Fruit fly (Drosophila melanogaster) S2 (cell line): ENCODE measurements around the gene Vha16-3.

ENCODE experiments used
- CG8478 ChIP-seq: fragments of >200 bp; optimal IDR thresholded peaks from 2 replicates; lab custom pipeline; 2018
- CTCF ChIP-seq, 2 experiments: fragments of >200 bp; optimal IDR thresholded peaks; 2 replicates each; lab custom pipeline; 2018

Gene Vha16-3

DNA sequence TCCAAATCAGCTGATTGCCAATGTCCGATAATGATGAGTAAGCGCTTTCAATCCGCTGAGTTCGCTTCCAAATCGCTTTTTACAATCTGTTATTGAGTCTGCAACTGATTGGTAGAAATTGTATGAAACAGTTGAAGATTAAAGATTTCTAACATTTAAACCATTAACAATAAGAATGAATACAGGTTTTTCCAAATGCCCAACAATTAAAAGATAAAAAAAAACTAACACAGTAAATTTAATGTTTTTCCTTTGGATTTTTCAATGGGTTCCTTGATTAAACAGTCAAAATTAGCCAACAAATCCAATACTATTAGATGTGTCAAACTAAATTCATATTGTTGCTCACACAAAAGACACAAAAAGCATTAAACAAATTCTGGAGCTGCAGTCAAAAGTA is 28.2 kb upstream of the Vha16-3 start, which contains the start of gene CG7557:
Gene CG7557 (plus strand): TSS at position 301 of the 400 bp plus-strand sequence.
- TF ChIP-seq CTCF (optimal IDR thresholded peaks at IDR 0.05; lab: Kevin White, UChicago) (no peak), CG8478 (lab: Kevin White, UChicago) (no peak)

- TF ChIP-seq CG8478 (lab: Kevin White, UChicago), result no peak
- no peak for TF ChIP-seq CTCF (optimal IDR thresholded peaks at IDR 0.05; lab: Kevin White, UChicago)
Measured at dm6 chr3L:11447022-11447728, 25.9 kb upstream of the Vha16-3 start.

DNA sequence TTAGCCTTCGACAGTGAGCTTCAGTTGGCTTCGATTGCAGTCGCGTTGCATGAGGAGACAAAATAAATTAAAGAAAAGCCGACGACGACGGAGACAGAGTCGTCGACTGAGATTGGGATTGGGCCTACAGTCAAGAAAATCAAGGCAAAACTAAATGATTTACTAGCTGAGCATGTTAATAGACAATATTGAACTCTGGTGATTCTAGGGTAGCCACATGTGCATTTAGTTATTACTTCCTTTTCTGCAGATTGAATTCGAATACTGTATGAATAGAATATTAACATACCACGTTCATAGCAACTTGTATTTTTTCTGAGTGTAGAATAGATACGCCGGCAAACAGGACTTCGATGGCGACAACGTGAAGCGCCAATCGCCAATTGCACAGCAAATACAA is 24.7 kb upstream of the Vha16-3 start:
- TF ChIP-seq CG8478 (lab: Kevin White, UChicago) (no peak), CTCF (optimal IDR thresholded peaks at IDR 0.05; lab: Kevin White, UChicago) (no peak)

dm6 chr3L:11448935-11449334 is 24.2 kb upstream of the Vha16-3 start:
- no peak for TF ChIP-seq CTCF (optimal IDR thresholded peaks at IDR 0.05; lab: Kevin White, UChicago)

DNA sequence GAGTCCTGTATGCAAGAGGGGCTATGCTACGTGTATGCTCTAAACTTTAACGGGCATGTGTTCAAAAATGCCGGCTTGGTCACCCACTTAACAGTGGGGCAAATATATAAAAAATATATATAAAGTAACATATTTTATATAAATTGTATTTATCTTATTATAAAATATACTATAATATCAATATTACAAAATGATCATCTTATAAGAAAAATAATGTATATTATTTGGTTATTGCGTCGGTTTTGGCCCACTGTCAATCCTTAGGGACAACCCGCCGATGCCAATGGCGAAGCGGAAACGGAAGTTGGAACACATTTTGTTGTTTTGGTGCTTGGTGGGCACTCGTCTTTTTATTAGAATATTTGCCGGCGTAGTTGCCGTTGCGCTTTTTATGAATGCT is 22.6 kb upstream of the Vha16-3 start:
- TF ChIP-seq CG8478 (lab: Kevin White, UChicago) (no peak), CTCF (optimal IDR thresholded peaks at IDR 0.05; lab: Kevin White, UChicago) (no peak)

dm6 chr3L:11454461-11454860 is 18.6 kb upstream of the Vha16-3 start:
- TF ChIP-seq CG8478 (lab: Kevin White, UChicago) (no peak), CTCF (optimal IDR thresholded peaks at IDR 0.05; lab: Kevin White, UChicago) (no peak)

DNA sequence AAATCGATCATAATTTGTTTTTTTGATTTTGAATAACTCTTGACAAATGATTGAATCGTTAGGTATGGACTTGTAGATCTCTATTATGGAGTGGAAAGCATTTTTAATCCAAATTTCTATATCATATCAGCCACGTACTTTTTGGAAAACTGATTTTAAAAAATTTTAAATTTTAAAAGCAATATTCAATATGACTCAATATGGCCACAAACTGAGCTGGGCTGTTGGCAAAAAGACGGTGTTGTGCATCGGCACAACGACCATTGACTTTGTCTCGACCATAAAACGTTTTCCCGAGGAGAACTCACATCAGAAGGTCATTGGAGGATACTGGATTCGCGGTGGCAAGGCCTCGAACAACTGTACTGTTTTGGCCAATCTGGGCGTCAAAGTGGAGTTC is 14.7 kb upstream of the Vha16-3 start, which contains the start of the genes CG12289 and CG7551:
Gene CG12289 (minus strand): TSS at position 101 of the 400 bp plus-strand sequence.
Gene CG7551 (plus strand): TSS at position 121 of the 400 bp plus-strand sequence.
- no peak for TF ChIP-seq CTCF (optimal IDR thresholded peaks at IDR 0.05; lab: Kevin White, UChicago)
- TF ChIP-seq CG8478 (lab: Kevin White, UChicago), result no peak

- TF ChIP-seq CG8478 (lab: Kevin White, UChicago), result no peak
- no peak for TF ChIP-seq CTCF (optimal IDR thresholded peaks at IDR 0.05; lab: Kevin White, UChicago)
Measured at dm6 chr3L:11465371-11465914, 7.6 kb upstream of the Vha16-3 start, which contains the start of gene Fum3. Fum3 (minus strand) TSS chr3L:11465864.

DNA sequence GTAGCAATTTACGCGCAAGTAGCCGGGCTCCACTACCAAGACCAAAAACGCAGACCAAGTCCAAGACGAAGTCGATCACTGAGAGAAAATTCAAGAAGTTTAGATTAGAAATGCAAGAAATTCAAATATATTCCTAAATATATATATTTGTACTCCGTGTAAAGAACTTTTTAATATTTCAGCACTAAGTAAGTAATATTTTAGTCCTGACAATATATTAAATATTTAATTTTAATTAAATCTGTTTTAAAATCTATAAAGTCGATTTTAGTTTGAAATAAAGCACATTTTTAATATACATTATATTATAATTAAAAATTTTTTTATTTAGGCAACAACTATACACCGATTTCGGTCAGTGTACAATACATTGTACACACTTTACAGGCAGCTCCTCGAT is 6.1 kb upstream of the Vha16-3 start:
- TF ChIP-seq CG8478 (lab: Kevin White, UChicago) (no peak), CTCF (optimal IDR thresholded peaks at IDR 0.05; lab: Kevin White, UChicago) (no peak)

DNA sequence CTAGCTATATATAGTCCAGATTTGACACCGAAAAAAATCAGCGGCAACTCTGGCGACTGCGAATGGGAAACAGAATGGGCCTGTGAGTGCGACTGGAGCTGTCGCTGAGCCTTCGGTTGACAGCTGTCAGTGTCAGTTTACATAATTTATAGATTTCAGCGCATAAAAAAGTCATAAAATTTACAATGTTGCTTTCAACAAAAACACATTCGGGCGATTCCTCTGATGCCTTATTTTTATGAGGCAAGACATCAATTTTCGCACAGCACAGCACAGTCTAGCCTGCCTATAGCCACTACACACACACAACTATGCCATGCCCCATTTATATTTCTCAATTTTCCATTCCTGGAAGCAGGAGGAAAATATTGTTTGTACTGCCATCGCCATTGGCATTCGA is 703 bp upstream of the Vha16-3 start:
- TF ChIP-seq CG8478 (lab: Kevin White, UChicago) (no peak), CTCF (optimal IDR thresholded peaks at IDR 0.05; lab: Kevin White, UChicago) (no peak)

DNA sequence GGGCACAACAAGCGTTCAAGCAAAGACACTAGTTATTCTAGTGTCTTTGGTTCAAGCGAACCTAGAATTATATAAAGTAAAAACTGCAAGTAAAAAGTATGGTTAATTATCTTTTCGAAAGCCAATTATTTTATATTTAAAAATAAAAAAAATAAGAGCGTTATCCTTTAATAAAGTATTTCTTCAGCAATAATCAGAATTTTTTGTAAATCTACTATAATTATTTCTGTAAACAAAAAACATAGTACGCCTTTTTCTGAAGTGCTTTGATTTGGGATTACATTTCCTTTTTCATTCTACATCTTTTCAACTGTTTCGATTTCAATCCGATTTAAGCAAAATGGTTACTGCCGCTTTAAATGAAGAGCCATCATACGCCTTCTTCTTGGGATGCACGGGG is 1.6 kb downstream of the Vha16-3 start, which contains the start of gene Vha16-2:
Gene Vha16-2 (plus strand): TSS at position 301 of the 400 bp plus-strand sequence.
- TF ChIP-seq CG8478 (lab: Kevin White, UChicago) (no peak), CTCF (optimal IDR thresholded peaks at IDR 0.05; lab: Kevin White, UChicago) (no peak)

DNA sequence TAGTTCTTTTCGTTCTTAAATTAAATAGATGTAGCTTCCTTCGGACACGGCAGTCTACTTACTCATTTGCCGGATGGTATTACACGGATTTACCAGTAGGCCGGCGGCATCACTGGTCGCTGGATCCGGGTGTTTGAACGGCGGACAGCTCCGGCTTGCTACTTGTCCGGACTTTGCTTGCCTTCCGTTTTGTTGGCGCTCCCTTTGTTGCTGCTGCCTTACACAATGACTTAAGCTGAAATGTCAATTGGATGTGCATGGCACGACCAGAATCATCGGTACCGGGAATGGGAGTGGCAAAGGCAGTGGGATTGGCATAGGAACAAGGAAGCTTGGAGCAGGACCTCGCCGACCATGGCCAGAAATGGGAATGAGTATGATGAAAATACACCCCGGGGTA is 7.2 kb downstream of the Vha16-3 start:
- no peak for TF ChIP-seq CTCF (optimal IDR thresholded peaks at IDR 0.05; lab: Kevin White, UChicago)
- TF ChIP-seq CG8478 (lab: Kevin White, UChicago), result no peak

DNA sequence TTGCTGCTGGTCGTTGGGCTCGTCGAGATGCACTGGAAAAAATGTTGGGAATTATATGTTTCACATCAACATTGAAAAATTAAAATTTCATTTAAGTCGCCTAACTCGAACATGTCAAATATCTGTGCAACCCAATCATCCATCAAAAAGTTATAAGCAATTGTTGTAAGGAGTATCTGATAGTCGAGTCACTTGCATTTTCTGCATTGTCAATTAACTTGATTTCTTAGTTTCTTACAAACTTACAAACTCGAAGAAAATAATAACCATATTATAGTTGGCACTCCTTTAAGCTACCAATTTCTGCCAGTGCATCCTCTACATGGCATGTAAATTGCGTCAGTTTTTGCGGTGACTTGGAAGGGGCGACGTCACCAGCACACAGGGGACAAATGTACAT is 10.0 kb downstream of the Vha16-3 start:
- TF ChIP-seq CG8478 (lab: Kevin White, UChicago) (no peak), CTCF (optimal IDR thresholded peaks at IDR 0.05; lab: Kevin White, UChicago) (no peak)

DNA sequence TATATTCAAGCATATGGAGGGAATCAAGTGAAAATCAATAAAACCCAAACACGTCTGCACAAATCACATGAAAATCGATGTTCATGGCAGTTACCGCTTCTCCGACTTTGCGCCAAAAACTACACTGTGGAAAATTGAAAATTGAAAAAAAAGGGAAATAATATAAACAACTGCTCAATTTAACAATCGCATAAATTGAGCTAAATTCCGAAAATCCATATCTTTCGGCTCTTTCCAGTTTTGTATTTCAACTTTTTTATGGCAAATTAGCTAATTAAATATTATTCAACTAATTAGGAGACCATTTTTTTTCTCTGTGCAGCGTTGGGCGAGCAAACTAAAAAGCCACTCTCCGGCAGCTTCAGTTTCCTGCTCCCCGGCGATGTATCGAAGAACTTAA is 11.4 kb downstream of the Vha16-3 start:
- TF ChIP-seq CG8478 (lab: Kevin White, UChicago), result no peak

dm6 chr3L:11485956-11486609 is 13.0 kb downstream of the Vha16-3 start:
- no peak for TF ChIP-seq CTCF (optimal IDR thresholded peaks at IDR 0.05; lab: Kevin White, UChicago)
